Fruit fly (Drosophila melanogaster): ENCODE results near the gene Myc.

Gene Myc

dm6 chrX:3371267-3371824, 1.6 kb upstream of the Myc start:
- TF ChIP-seq psq (optimal IDR thresholded peaks at IDR 0.05) = no peak
- TF ChIP-seq ttk (optimal IDR thresholded peaks at IDR 0.05) = no peak
- no peak for TF ChIP-seq insv (optimal IDR thresholded peaks at IDR 0.05)
- no peak for TF ChIP-seq h (optimal IDR thresholded peaks at IDR 0.05)
- TF ChIP-seq Sin3A (optimal IDR thresholded peaks at IDR 0.05) = no peak
- TF ChIP-seq Myc (optimal IDR thresholded peaks at IDR 0.05) = no peak

dm6 chrX:3373656-3374055, 697 bp downstream of the Myc start:
- TF ChIP-seq insv (optimal IDR thresholded peaks at IDR 0.05) (no peak), h (optimal IDR thresholded peaks at IDR 0.05) (no peak)

- TF ChIP-seq Myc (optimal IDR thresholded peaks at IDR 0.05) = no peak
- TF ChIP-seq insv (optimal IDR thresholded peaks at IDR 0.05) = no peak
- no peak for TF ChIP-seq ttk (optimal IDR thresholded peaks at IDR 0.05)
- TF ChIP-seq h (optimal IDR thresholded peaks at IDR 0.05) = no peak
- no peak for TF ChIP-seq Sin3A (optimal IDR thresholded peaks at IDR 0.05)
- no peak for TF ChIP-seq psq (optimal IDR thresholded peaks at IDR 0.05)
Observed at dm6 chrX:3374269-3374668, 1.3 kb downstream of the Myc start.

- no peak for TF ChIP-seq h (optimal IDR thresholded peaks at IDR 0.05)
- TF ChIP-seq psq (optimal IDR thresholded peaks at IDR 0.05) = no peak
- TF ChIP-seq Myc (optimal IDR thresholded peaks at IDR 0.05) = no peak
- no peak for TF ChIP-seq Sin3A (optimal IDR thresholded peaks at IDR 0.05)
- TF ChIP-seq insv (optimal IDR thresholded peaks at IDR 0.05) = no peak
- TF ChIP-seq ttk (optimal IDR thresholded peaks at IDR 0.05) = no peak
Observed at dm6 chrX:3376442-3376841, 3.5 kb downstream of the Myc start.

dm6 chrX:3377306-3377932, 4.5 kb downstream of the Myc start:
- TF ChIP-seq insv (optimal IDR thresholded peaks at IDR 0.05) (no peak), ttk (optimal IDR thresholded peaks at IDR 0.05) (no peak), Myc (optimal IDR thresholded peaks at IDR 0.05) (no peak), Sin3A (optimal IDR thresholded peaks at IDR 0.05) (no peak), h (optimal IDR thresholded peaks at IDR 0.05) (no peak), psq (optimal IDR thresholded peaks at IDR 0.05) (no peak)

dm6 chrX:3378490-3379091, 5.6 kb downstream of the Myc start:
- no peak for TF ChIP-seq psq (optimal IDR thresholded peaks at IDR 0.05)
- no peak for TF ChIP-seq Sin3A (optimal IDR thresholded peaks at IDR 0.05)
- TF ChIP-seq insv (optimal IDR thresholded peaks at IDR 0.05) = no peak
- no peak for TF ChIP-seq Myc (optimal IDR thresholded peaks at IDR 0.05)
- TF ChIP-seq ttk (optimal IDR thresholded peaks at IDR 0.05) = no peak
- no peak for TF ChIP-seq h (optimal IDR thresholded peaks at IDR 0.05)

- no peak for TF ChIP-seq Sin3A (optimal IDR thresholded peaks at IDR 0.05)
- no peak for TF ChIP-seq insv (optimal IDR thresholded peaks at IDR 0.05)
- TF ChIP-seq Myc (optimal IDR thresholded peaks at IDR 0.05) = no peak
- no peak for TF ChIP-seq h (optimal IDR thresholded peaks at IDR 0.05)
- no peak for TF ChIP-seq ttk (optimal IDR thresholded peaks at IDR 0.05)
- TF ChIP-seq psq (optimal IDR thresholded peaks at IDR 0.05) = no peak
Observed at dm6 chrX:3379364-3379983, 6.5 kb downstream of the Myc start.

dm6 chrX:3380198-3380597, 7.2 kb downstream of the Myc start:
- TF ChIP-seq h (optimal IDR thresholded peaks at IDR 0.05) (no peak), insv (optimal IDR thresholded peaks at IDR 0.05) (no peak)

- TF ChIP-seq Sin3A (optimal IDR thresholded peaks at IDR 0.05) (no peak), insv (optimal IDR thresholded peaks at IDR 0.05) (no peak), psq (optimal IDR thresholded peaks at IDR 0.05) (no peak), Myc (optimal IDR thresholded peaks at IDR 0.05) (no peak), ttk (optimal IDR thresholded peaks at IDR 0.05) (no peak)
Observed at dm6 chrX:3380981-3381380, 8.0 kb downstream of the Myc start.

dm6 chrX:3381667-3382066, 8.7 kb downstream of the Myc start:
- no peak for TF ChIP-seq insv (optimal IDR thresholded peaks at IDR 0.05)
- no peak for TF ChIP-seq ttk (optimal IDR thresholded peaks at IDR 0.05)
- no peak for TF ChIP-seq psq (optimal IDR thresholded peaks at IDR 0.05)
- TF ChIP-seq Myc (optimal IDR thresholded peaks at IDR 0.05) = no peak
- no peak for TF ChIP-seq h (optimal IDR thresholded peaks at IDR 0.05)
- TF ChIP-seq Sin3A (optimal IDR thresholded peaks at IDR 0.05) = no peak

dm6 chrX:3382075-3382474, 9.1 kb downstream of the Myc start:
- TF ChIP-seq Sin3A (optimal IDR thresholded peaks at IDR 0.05) (no peak), h (optimal IDR thresholded peaks at IDR 0.05) (no peak), psq (optimal IDR thresholded peaks at IDR 0.05) (no peak), Myc (optimal IDR thresholded peaks at IDR 0.05) (no peak), insv (optimal IDR thresholded peaks at IDR 0.05) (no peak), ttk (optimal IDR thresholded peaks at IDR 0.05) (no peak)

- no peak for TF ChIP-seq ttk (optimal IDR thresholded peaks at IDR 0.05)
- no peak for TF ChIP-seq psq (optimal IDR thresholded peaks at IDR 0.05)
- TF ChIP-seq h (optimal IDR thresholded peaks at IDR 0.05) = no peak
- TF ChIP-seq Sin3A (optimal IDR thresholded peaks at IDR 0.05) = no peak
- TF ChIP-seq insv (optimal IDR thresholded peaks at IDR 0.05) = no peak
- no peak for TF ChIP-seq Myc (optimal IDR thresholded peaks at IDR 0.05)
Observed at dm6 chrX:3382605-3383271, 9.8 kb downstream of the Myc start.

Measured in Kc167 (cell line).